Worm (Caenorhabditis elegans) whole organism, early embryonic: Measurements from ENCODE around the gene srab-3.

Experiments
- F13C5.2 ChIP-seq: sonication (generic microtip); optimal IDR thresholded peaks from 2 replicates; lab custom pipeline; 2017; ENCODE audit warnings: mild to moderate bottlenecking, missing genetic modification characterization, inconsistent platforms, missing compliant biosample characterization
- ama-1 ChIP-seq: fragments of 150-350 bp; optimal IDR thresholded peaks from 2 replicates; lab custom pipeline; 2014
- ets-7 ChIP-seq: sonication (generic microtip); optimal IDR thresholded peaks from 2 replicates; lab custom pipeline; 2016; ENCODE audit warnings: missing genotype, missing genetic modification characterization, missing compliant biosample characterization
- flt-1 ChIP-seq: fragments of 200-800 bp; sonication (Bioruptor generic); IDR thresholded peaks from 2 replicates; pipeline ENCODE4 v1.3.6; 2022; ENCODE audit warnings: missing genetic modification characterization, missing compliant biosample characterization
- hmbx-1 ChIP-seq: sonication (generic microtip); optimal IDR thresholded peaks from 2 replicates; lab custom pipeline; 2016; ENCODE audit warnings: mild to moderate bottlenecking, missing genetic modification characterization, missing compliant biosample characterization
- hnd-1 ChIP-seq: sonication (generic microtip); optimal IDR thresholded peaks from 2 replicates; lab custom pipeline; 2016; ENCODE audit warnings: missing genetic modification characterization, missing compliant biosample characterization
- pes-1 ChIP-seq: fragments of 200-800 bp; sonication (Bioruptor generic); IDR thresholded peaks from 2 replicates; pipeline ENCODE4 v1.3.6; 2022; ENCODE audit warnings: missing genetic modification reagents, missing genetic modification characterization, missing compliant biosample characterization
- scrt-1 ChIP-seq: fragments of 200-800 bp; sonication (Bioruptor generic); IDR thresholded peaks from 2 replicates; pipeline ENCODE4 v1.3.6; 2022; ENCODE audit warnings: missing genetic modification characterization, missing compliant biosample characterization
- tbx-11 ChIP-seq: fragments of 200-800 bp; sonication (Bioruptor generic); IDR thresholded peaks from 2 replicates; pipeline ENCODE4 v1.3.6; 2022; ENCODE audit warnings: missing genetic modification characterization, missing compliant biosample characterization
- tbx-37 ChIP-seq: fragments of 200-800 bp; sonication (Bioruptor generic); conservative IDR thresholded peaks from 2 replicates; pipeline ENCODE4 v1.3.6; 2022; ENCODE audit warnings: missing genetic modification reagents, missing genetic modification characterization, missing compliant biosample characterization

- TF ChIP-seq hmbx-1 (tag; lab: Kevin White, UChicago) = no peak
- no peak for TF ChIP-seq pes-1 (GFP tag; lab: Robert Waterston, UW)
- no peak for TF ChIP-seq tbx-37 (GFP tag; lab: Robert Waterston, UW)
- no peak for TF ChIP-seq hnd-1 (tag; lab: Kevin White, UChicago)
- TF ChIP-seq ets-7 (tag; lab: Kevin White, UChicago) = no peak
- TF ChIP-seq ama-1 = no peak
- no peak for TF ChIP-seq F13C5.2 (tag; lab: Kevin White, UChicago)
- TF ChIP-seq flt-1 (GFP tag; lab: Robert Waterston, UW) = no peak
- no peak for TF ChIP-seq tbx-11 (GFP tag; lab: Robert Waterston, UW)
- no peak for TF ChIP-seq scrt-1 (GFP tag; lab: Robert Waterston, UW)
These were observed at the start of gene srab-3 for ce11 chrV:5107816-5108215.
